Fruit fly (Drosophila melanogaster) whole organism, adult: ENCODE results near the gene RpS14b.

ENCODE experiments used
- CG12768 ChIP-seq: fragments of 200-800 bp; sonication (Bioruptor generic); optimal IDR thresholded peaks from 2 replicates; lab custom pipeline; 2017; ENCODE audit warnings: missing biosample characterization, missing genetic modification characterization, mild to moderate bottlenecking, moderate library complexity, missing genetic modification reagents
- CG14711 ChIP-seq: fragments of 200-800 bp; sonication (Bioruptor generic); optimal IDR thresholded peaks from 2 replicates; lab custom pipeline; 2018; ENCODE audit warnings: missing biosample characterization, mild to moderate bottlenecking, missing genetic modification characterization, moderate library complexity
- CG5204 ChIP-seq: fragments of 200-800 bp; sonication (Bioruptor generic); optimal IDR thresholded peaks from 2 replicates; lab custom pipeline; 2016; ENCODE audit warnings: missing biosample characterization, missing genetic modification characterization
- CG7045 ChIP-seq: fragments of 200-800 bp; sonication (Bioruptor generic); optimal IDR thresholded peaks from 2 replicates; lab custom pipeline; 2017; ENCODE audit warnings: missing biosample characterization, mild to moderate bottlenecking, missing genetic modification characterization
- Clk ChIP-seq: fragments of 200-800 bp; sonication (Bioruptor generic); optimal IDR thresholded peaks from 2 replicates; lab custom pipeline; 2017; ENCODE audit warnings: missing biosample characterization, missing genetic modification characterization
- Crg-1 ChIP-seq: fragments of 200-800 bp; sonication (Bioruptor generic); optimal IDR thresholded peaks from 2 replicates; lab custom pipeline; 2016; ENCODE audit warnings: missing biosample characterization, missing genetic modification characterization
- cic ChIP-seq: fragments of 200-800 bp; sonication (Bioruptor generic); optimal IDR thresholded peaks from 2 replicates; lab custom pipeline; 2017; ENCODE audit warnings: missing biosample characterization, mild to moderate bottlenecking, missing genetic modification characterization, moderate library complexity
- cnc ChIP-seq, 2 experiments: fragments of >200 bp; optimal IDR thresholded peaks; 2 replicates each; lab custom pipeline; 2017
- ovo ChIP-seq: fragments of 200-800 bp; sonication (Bioruptor generic); optimal IDR thresholded peaks from 2 replicates; lab custom pipeline; 2016; ENCODE audit warnings: missing biosample characterization, missing genetic modification characterization
- toe ChIP-seq: fragments of 200-800 bp; sonication (Bioruptor generic); optimal IDR thresholded peaks from 2 replicates; lab custom pipeline; 2016; ENCODE audit warnings: missing biosample characterization, missing genetic modification characterization

DNA sequence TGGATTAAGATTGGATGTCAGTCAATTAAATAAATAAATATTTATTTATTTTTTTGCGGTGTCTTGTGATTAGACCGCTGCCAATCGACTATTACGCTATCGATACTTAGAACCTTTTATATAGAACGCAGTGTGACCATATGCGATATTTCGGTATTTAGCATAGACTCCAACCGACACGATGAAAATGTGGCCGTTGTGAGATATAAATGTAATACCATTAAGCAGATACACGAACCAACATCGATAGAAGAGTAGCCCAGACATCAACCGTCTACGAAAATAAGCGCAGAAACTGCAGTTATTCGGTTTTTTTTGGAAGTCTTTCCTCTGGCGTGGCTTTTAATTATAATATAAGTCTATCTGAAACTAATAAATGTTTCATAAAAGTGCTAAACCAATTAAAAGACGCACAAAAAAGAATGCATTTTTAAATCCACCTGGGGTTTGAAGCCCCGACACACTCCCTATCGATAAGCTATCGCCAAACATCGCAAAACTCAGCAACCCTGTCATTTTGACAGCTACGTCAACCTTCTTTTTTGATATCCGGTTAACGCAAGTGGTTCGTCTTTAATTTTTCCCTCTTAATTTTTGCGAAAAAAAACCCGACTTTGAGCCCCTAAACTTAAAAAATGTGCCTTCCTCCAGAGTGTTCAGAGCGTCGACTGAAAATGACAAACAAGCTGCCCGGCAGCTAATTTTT, 1.3 kb upstream of the RpS14b start, which contains the start of the genes Dhdds and RpS14a:
- TF ChIP-seq CG12768 (GFP tag; lab: Kevin White, UChicago) = no peak
- TF ChIP-seq cic = no peak
- no peak for TF ChIP-seq toe (GFP tag; lab: Kevin White, UChicago)
- TF ChIP-seq Crg-1 (GFP tag; lab: Kevin White, UChicago) = peak; percentile 84
- peak; percentile 77 for TF ChIP-seq ovo (GFP tag; lab: Kevin White, UChicago)
- peak; percentile 96 for TF ChIP-seq CG14711 (tag; lab: Kevin White, UChicago)
- peak; percentile 24 for TF ChIP-seq CG7045 (GFP tag; lab: Kevin White, UChicago)
- TF ChIP-seq Clk (GFP tag; lab: Kevin White, UChicago) = no peak
- no peak for TF ChIP-seq CG5204 (GFP tag; lab: Kevin White, UChicago)
- no peak for TF ChIP-seq cnc (optimal IDR thresholded peaks at IDR 0.05; lab: Kevin White, UChicago)
